Worm (Caenorhabditis elegans) whole organism, early embryonic: ENCODE data around the gene T20G5.12.

Experiments
- ama-1 ChIP-seq: fragments of 150-350 bp; optimal IDR thresholded peaks from 2 replicates; lab custom pipeline; 2014
- ceh-13 ChIP-seq: fragments of 200-800 bp; sonication (Bioruptor generic); optimal IDR thresholded peaks from 2 replicates; lab custom pipeline; 2018; ENCODE audit warnings: mild to moderate bottlenecking, missing genetic modification characterization, missing compliant biosample characterization
- ceh-36 ChIP-seq: sonication (generic microtip); optimal IDR thresholded peaks from 2 replicates; lab custom pipeline; 2016; ENCODE audit warnings: missing genetic modification characterization, inconsistent platforms, missing compliant biosample characterization
- hmg-4 ChIP-seq: fragments of 200-800 bp; sonication (Bioruptor generic); optimal IDR thresholded peaks from 2 replicates; lab custom pipeline; 2018; ENCODE audit warnings: mild to moderate bottlenecking, missing genetic modification characterization, missing compliant biosample characterization
- pes-1 ChIP-seq: fragments of 200-800 bp; sonication (Bioruptor generic); IDR thresholded peaks from 2 replicates; pipeline ENCODE4 v1.3.6; 2022; ENCODE audit warnings: missing genetic modification reagents, missing genetic modification characterization, missing compliant biosample characterization
- sea-1 ChIP-seq: fragments of 200-800 bp; sonication (Bioruptor generic); conservative IDR thresholded peaks from 2 replicates; pipeline ENCODE4 v1.3.6; 2022; ENCODE audit warnings: missing genetic modification characterization, missing compliant biosample characterization

DNA sequence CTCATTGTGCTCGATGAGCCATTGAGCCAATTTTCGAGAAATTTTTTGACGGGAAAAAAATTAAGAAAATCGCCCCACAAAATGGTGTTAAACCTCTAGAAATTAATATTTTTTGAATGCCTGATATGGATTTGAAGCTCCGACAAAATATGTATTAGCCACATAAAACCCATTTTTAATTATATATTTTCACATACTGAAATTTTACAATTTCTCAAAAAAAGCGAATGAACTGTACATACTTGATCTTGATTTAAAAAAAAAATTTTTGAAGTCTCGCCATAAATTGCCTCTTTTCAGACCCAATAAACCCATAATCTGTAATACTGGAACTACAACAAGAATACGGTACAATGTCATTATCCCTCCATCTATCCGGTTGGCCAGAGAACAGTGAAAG, 48.9 kb upstream of the T20G5.12 start, which contains the start of gene nac-3:
- TF ChIP-seq ceh-13 (GFP tag; lab: Kevin White, UChicago) (no peak), ceh-36 (no peak), hmg-4 (no peak), ama-1 (no peak), pes-1 (no peak), sea-1 (GFP tag; lab: Robert Waterston, UW) (no peak)
